Fruit fly (Drosophila melanogaster) whole organism, prepupa: ENCODE results near the gene CG8372.

Source experiments
- Blimp-1 ChIP-seq: fragments of 200-800 bp; sonication (Bioruptor generic); optimal IDR thresholded peaks from 3 replicates; lab custom pipeline; 2017; ENCODE audit warnings: missing biosample characterization, missing genetic modification characterization, mild to moderate bottlenecking, moderate library complexity, missing genetic modification reagents
- CG10631 ChIP-seq: fragments of 200-800 bp; sonication (Bioruptor generic); optimal IDR thresholded peaks from 2 replicates; lab custom pipeline; 2016; ENCODE audit warnings: missing biosample characterization, missing genetic modification characterization
- CG11294 ChIP-seq: fragments of 200-800 bp; sonication (Bioruptor generic); IDR thresholded peaks from 2 replicates; pipeline ENCODE4 v1.3.6; 2022; ENCODE audit warnings: missing biosample characterization, missing genetic modification characterization
- CG11902 ChIP-seq: fragments of 200-800 bp; sonication (Bioruptor generic); optimal IDR thresholded peaks from 3 replicates; lab custom pipeline; 2016; ENCODE audit warnings: missing biosample characterization, missing genetic modification characterization
- CG1621 ChIP-seq: fragments of 200-800 bp; sonication (Bioruptor generic); optimal IDR thresholded peaks from 3 replicates; lab custom pipeline; 2018; ENCODE audit warnings: missing biosample characterization, mild to moderate bottlenecking, missing genetic modification characterization
- CG16779 ChIP-seq: fragments of 200-800 bp; sonication (Bioruptor generic); optimal IDR thresholded peaks from 3 replicates; lab custom pipeline; 2017; ENCODE audit warnings: missing biosample characterization, mild to moderate bottlenecking, missing genetic modification characterization
- CG3032 ChIP-seq: fragments of 200-800 bp; optimal IDR thresholded peaks from 2 replicates; lab custom pipeline; 2019; ENCODE audit warnings: missing biosample characterization, mild to moderate bottlenecking, missing genetic modification characterization, moderate library complexity
- CG31627 ChIP-seq: fragments of 200-800 bp; sonication (Bioruptor generic); optimal IDR thresholded peaks from 3 replicates; lab custom pipeline; 2016; ENCODE audit warnings: missing biosample characterization, missing genetic modification characterization
- CG32006 ChIP-seq: fragments of 200-800 bp; sonication (Bioruptor generic); optimal IDR thresholded peaks from 3 replicates; lab custom pipeline; 2017; ENCODE audit warnings: missing biosample characterization, mild to moderate bottlenecking, missing genetic modification characterization
- CG34406 ChIP-seq: fragments of 200-800 bp; sonication (Bioruptor generic); optimal IDR thresholded peaks from 3 replicates; lab custom pipeline; 2016; ENCODE audit warnings: missing biosample characterization, missing genetic modification characterization
- CG3919 ChIP-seq: fragments of 200-800 bp; sonication (Bioruptor generic); optimal IDR thresholded peaks from 3 replicates; lab custom pipeline; 2016; ENCODE audit warnings: missing biosample characterization, missing genetic modification characterization
- CG4318 ChIP-seq: fragments of 200-800 bp; sonication (Bioruptor generic); optimal IDR thresholded peaks from 3 replicates; lab custom pipeline; 2017; ENCODE audit warnings: missing biosample characterization, mild to moderate bottlenecking, missing genetic modification characterization
- CG6792 ChIP-seq: fragments of 200-800 bp; sonication (Bioruptor generic); optimal IDR thresholded peaks from 3 replicates; lab custom pipeline; 2016; ENCODE audit warnings: missing biosample characterization, missing genetic modification characterization
- CG7368 ChIP-seq: fragments of 200-800 bp; sonication (Bioruptor generic); optimal IDR thresholded peaks from 3 replicates; lab custom pipeline; 2016; ENCODE audit warnings: missing biosample characterization, missing genetic modification characterization
- CG8119 ChIP-seq: fragments of 200-800 bp; sonication (Bioruptor generic); IDR thresholded peaks from 3 replicates; pipeline ENCODE4 v1.3.6; 2022; ENCODE audit warnings: missing biosample characterization, missing genetic modification characterization
- CG8319 ChIP-seq: fragments of 200-800 bp; sonication (Bioruptor generic); optimal IDR thresholded peaks from 3 replicates; lab custom pipeline; 2016; ENCODE audit warnings: missing biosample characterization, missing genetic modification characterization
- CG8632 ChIP-seq: fragments of 200-800 bp; sonication (Bioruptor generic); optimal IDR thresholded peaks from 3 replicates; lab custom pipeline; 2016; ENCODE audit warnings: missing biosample characterization, missing genetic modification characterization
- CG9139 ChIP-seq: fragments of 200-800 bp; sonication (Bioruptor generic); optimal IDR thresholded peaks from 3 replicates; lab custom pipeline; 2017; ENCODE audit warnings: missing biosample characterization, mild to moderate bottlenecking, missing genetic modification characterization
- Eip75B ChIP-seq: fragments of 200-800 bp; sonication (Bioruptor generic); optimal IDR thresholded peaks from 3 replicates; lab custom pipeline; 2016; ENCODE audit warnings: missing biosample characterization, missing genetic modification characterization
- Eip78C ChIP-seq: fragments of 200-800 bp; sonication (Bioruptor generic); peaks from one replicate; lab custom pipeline; 2016; ENCODE audit warnings: missing biosample characterization, missing genetic modification characterization
- Eip93F ChIP-seq: fragments of 200-800 bp; sonication (Bioruptor generic); optimal IDR thresholded peaks from 2 replicates; lab custom pipeline; 2016; ENCODE audit warnings: missing biosample characterization, mild to moderate bottlenecking, missing genetic modification characterization
- Ets21C ChIP-seq: fragments of 200-800 bp; sonication (Bioruptor generic); optimal IDR thresholded peaks from 3 replicates; lab custom pipeline; 2016; ENCODE audit warnings: missing biosample characterization, missing genetic modification characterization
- Ets96B ChIP-seq: fragments of 200-800 bp; optimal IDR thresholded peaks from 2 replicates; lab custom pipeline; 2019; ENCODE audit warnings: missing biosample characterization, mild to moderate bottlenecking, missing genetic modification characterization, moderate library complexity
- Gug ChIP-seq: fragments of 200-800 bp; sonication (Bioruptor generic); IDR thresholded peaks from 2 replicates; pipeline ENCODE4 v1.3.6; 2022; ENCODE audit warnings: missing biosample characterization, missing genetic modification characterization
- Hr38 ChIP-seq: sonication (Bioruptor generic); optimal IDR thresholded peaks from 2 replicates; lab custom pipeline; 2016; ENCODE audit warnings: missing biosample characterization, missing genetic modification characterization
- Hr39 ChIP-seq: fragments of 200-800 bp; sonication (Bioruptor generic); optimal IDR thresholded peaks from 2 replicates; lab custom pipeline; 2016; ENCODE audit warnings: missing biosample characterization, missing genetic modification characterization
- Hr4 ChIP-seq: fragments of 200-800 bp; sonication (Bioruptor generic); optimal IDR thresholded peaks from 3 replicates; lab custom pipeline; 2016; ENCODE audit warnings: missing biosample characterization, missing genetic modification characterization
- Lpt ChIP-seq: fragments of 200-800 bp; sonication (Bioruptor generic); optimal IDR thresholded peaks from 3 replicates; lab custom pipeline; 2016; ENCODE audit warnings: missing biosample characterization, missing genetic modification characterization
- Met ChIP-seq: fragments of 200-800 bp; sonication (Bioruptor generic); optimal IDR thresholded peaks from 3 replicates; lab custom pipeline; 2016; ENCODE audit warnings: missing biosample characterization, missing genetic modification characterization
- OdsH ChIP-seq: fragments of 200-800 bp; sonication (Bioruptor generic); optimal IDR thresholded peaks from 3 replicates; lab custom pipeline; 2016; ENCODE audit warnings: missing biosample characterization, missing genetic modification characterization
- Smox ChIP-seq: fragments of 200-800 bp; sonication (Bioruptor generic); optimal IDR thresholded peaks from 3 replicates; lab custom pipeline; 2016; ENCODE audit warnings: missing biosample characterization, missing genetic modification characterization
- Sox102F ChIP-seq: fragments of 200-800 bp; sonication (Bioruptor generic); optimal IDR thresholded peaks from 2 replicates; lab custom pipeline; 2016; ENCODE audit warnings: missing biosample characterization, mild to moderate bottlenecking, missing genetic modification characterization
- Sox14 ChIP-seq: fragments of 200-800 bp; sonication (Bioruptor generic); optimal IDR thresholded peaks from 3 replicates; lab custom pipeline; 2016; ENCODE audit warnings: missing biosample characterization, missing genetic modification characterization
- Sox15 ChIP-seq: fragments of 200-800 bp; sonication (Bioruptor generic); optimal IDR thresholded peaks from 3 replicates; lab custom pipeline; 2016; ENCODE audit warnings: missing biosample characterization, missing genetic modification characterization
- achi ChIP-seq: fragments of 200-800 bp; sonication (Bioruptor generic); optimal IDR thresholded peaks from 3 replicates; lab custom pipeline; 2016; ENCODE audit warnings: missing biosample characterization, missing genetic modification characterization
- acj6 ChIP-seq: fragments of 200-800 bp; sonication (Bioruptor generic); optimal IDR thresholded peaks from 3 replicates; lab custom pipeline; 2016; ENCODE audit warnings: missing biosample characterization, missing genetic modification characterization
- cyc ChIP-seq: fragments of 200-800 bp; sonication (Bioruptor generic); optimal IDR thresholded peaks from 3 replicates; lab custom pipeline; 2016; ENCODE audit warnings: missing biosample characterization, missing genetic modification characterization
- dac ChIP-seq: fragments of 200-800 bp; sonication (Bioruptor generic); optimal IDR thresholded peaks from 2 replicates; lab custom pipeline; 2017; ENCODE audit warnings: missing biosample characterization, mild to moderate bottlenecking, missing genetic modification characterization
- dsx ChIP-seq: fragments of 200-800 bp; optimal IDR thresholded peaks from 3 replicates; lab custom pipeline; 2019; ENCODE audit warnings: missing biosample characterization, mild to moderate bottlenecking, missing genetic modification characterization, moderate library complexity; ENCODE audit not compliant: poor library complexity, severe bottlenecking
- eg ChIP-seq: fragments of 200-800 bp; sonication (Bioruptor generic); IDR thresholded peaks from 3 replicates; pipeline ENCODE4 v1.3.6; 2022; ENCODE audit warnings: missing biosample characterization, missing genetic modification characterization
- esn ChIP-seq: fragments of 200-800 bp; sonication (Bioruptor generic); optimal IDR thresholded peaks from 2 replicates; lab custom pipeline; 2016; ENCODE audit warnings: missing biosample characterization, mild to moderate bottlenecking, missing genetic modification characterization, moderate library complexity
- fd59A ChIP-seq: fragments of 200-800 bp; sonication (Bioruptor generic); optimal IDR thresholded peaks from 2 replicates; lab custom pipeline; 2017; ENCODE audit warnings: missing biosample characterization, mild to moderate bottlenecking, missing genetic modification characterization, missing genetic modification reagents
- fd85E ChIP-seq: fragments of 200-800 bp; sonication (Bioruptor generic); optimal IDR thresholded peaks from 3 replicates; lab custom pipeline; 2016; ENCODE audit warnings: missing biosample characterization, missing genetic modification characterization
- fkh ChIP-seq: fragments of 200-800 bp; sonication (Bioruptor generic); optimal IDR thresholded peaks from 3 replicates; lab custom pipeline; 2017; ENCODE audit warnings: missing biosample characterization, mild to moderate bottlenecking, missing genetic modification characterization, moderate library complexity
- net ChIP-seq: fragments of 200-800 bp; sonication (Bioruptor generic); optimal IDR thresholded peaks from 3 replicates; lab custom pipeline; 2016; ENCODE audit warnings: missing biosample characterization, missing genetic modification characterization
- pdm3 ChIP-seq: fragments of 200-800 bp; sonication (Bioruptor generic); optimal IDR thresholded peaks from 3 replicates; lab custom pipeline; 2016; ENCODE audit warnings: missing biosample characterization, missing genetic modification characterization
- salr ChIP-seq, 2 experiments: fragments of 200-800 bp; sonication (Bioruptor generic); optimal IDR thresholded peaks; 3 replicates each; lab custom pipeline; 2016 to 2018; ENCODE audit warnings: missing biosample characterization in 2 of 2, missing genetic modification characterization in 2 of 2, mild to moderate bottlenecking in 1 of 2
- svp ChIP-seq: fragments of 200-800 bp; sonication (Bioruptor generic); peaks from one replicate; lab custom pipeline; 2016; ENCODE audit warnings: missing biosample characterization, missing genetic modification characterization
- topi ChIP-seq: fragments of 200-800 bp; sonication (Bioruptor generic); optimal IDR thresholded peaks from 3 replicates; lab custom pipeline; 2016; ENCODE audit warnings: missing biosample characterization, missing genetic modification characterization
- vri ChIP-seq: fragments of 200-800 bp; sonication (Bioruptor generic); optimal IDR thresholded peaks from 3 replicates; lab custom pipeline; 2016; ENCODE audit warnings: missing biosample characterization, mild to moderate bottlenecking, missing genetic modification characterization

CG8372 gene

dm6 chr2L:8205871-8206270 is 6.8 kb downstream of the CG8372 start, which contains the start of gene CG8419:
Gene CG8419 (plus strand): TSS chr2L:8206171.
- TF ChIP-seq Blimp-1 (GFP tag; lab: Kevin White, UChicago): no peak

- TF ChIP-seq Sox14 (peak; percentile 99), Hr39 (GFP tag; lab: Kevin White, UChicago) (peak; percentile 86), dac (GFP tag; lab: Kevin White, UChicago) (peak; percentile 70), topi (GFP tag; lab: Kevin White, UChicago) (peak; percentile 100), CG10631 (GFP tag; lab: Kevin White, UChicago) (peak; percentile 95), cyc (GFP tag; lab: Kevin White, UChicago) (peak; percentile 99), fd85E (peak; percentile 96), CG8319 (GFP tag; lab: Kevin White, UChicago) (peak; percentile 96), CG8119 (peak; percentile 99), CG16779 (peak; percentile 91), Met (GFP tag; lab: Kevin White, UChicago) (peak; percentile 98), Smox (GFP tag; lab: Kevin White, UChicago) (peak; percentile 96), Sox102F (GFP tag; lab: Kevin White, UChicago) (peak; percentile 94), pdm3 (GFP tag; lab: Kevin White, UChicago) (peak; percentile 93), Hr4 (peak; percentile 87), CG32006 (peak; percentile 94), Lpt (GFP tag; lab: Kevin White, UChicago) (peak; percentile 84), CG8632 (GFP tag; lab: Kevin White, UChicago) (peak; percentile 92), Hr38 (no peak), esn (GFP tag; lab: Kevin White, UChicago) (peak; percentile 98), fd59A (GFP tag; lab: Kevin White, UChicago) (peak; percentile 89), salr (GFP tag; optimal IDR thresholded peaks at IDR 0.05; lab: Kevin White, UChicago) (peak; percentile 92 to 99), Ets21C (no peak), CG4318 (no peak), eg (GFP tag; lab: Robert Waterston, UW) (peak; percentile 99), OdsH (GFP tag; lab: Kevin White, UChicago) (peak; percentile 97), Ets96B (tag; lab: Kevin White, UChicago) (peak; percentile 79), CG31627 (GFP tag; lab: Kevin White, UChicago) (peak; percentile 76), dsx (GFP tag; lab: Kevin White, UChicago) (peak; percentile 99), CG6792 (GFP tag; lab: Kevin White, UChicago) (peak; percentile 94), vri (GFP tag; lab: Kevin White, UChicago) (peak; percentile 97), CG3919 (peak; percentile 100), CG1621 (tag; lab: Kevin White, UChicago) (peak; percentile 85), acj6 (peak; percentile 87), CG11294 (GFP tag; lab: Robert Waterston, UW) (peak; percentile 95), net (GFP tag; lab: Kevin White, UChicago) (peak; percentile 100), CG9139 (GFP tag; lab: Kevin White, UChicago) (peak; percentile 99), CG7368 (GFP tag; lab: Kevin White, UChicago) (peak; percentile 99), CG11902 (GFP tag; lab: Kevin White, UChicago) (peak; percentile 99), Eip75B (GFP tag; lab: Kevin White, UChicago) (peak; percentile 98), Sox15 (GFP tag; lab: Kevin White, UChicago) (peak; percentile 89), svp (peak; percentile 100), CG34406 (GFP tag; lab: Kevin White, UChicago) (peak; percentile 97), Blimp-1 (GFP tag; lab: Kevin White, UChicago) (peak; percentile 87), achi (GFP tag; lab: Kevin White, UChicago) (peak; percentile 97), Eip93F (GFP tag; lab: Kevin White, UChicago) (peak; percentile 99), fkh (GFP tag; lab: Kevin White, UChicago) (peak; percentile 98), Eip78C (GFP tag; lab: Kevin White, UChicago) (peak; percentile 100), CG3032 (tag; lab: Kevin White, UChicago) (peak; percentile 94), Gug (GFP tag; lab: Robert Waterston, UW) (peak; percentile 96)
Measured at dm6 chr2L:8204996-8205567, 7.6 kb downstream of the CG8372 start, which contains the start of gene SLC5A11. Gene SLC5A11 (minus strand): TSS chr2L:8205132.
